Worm (Caenorhabditis elegans): ENCODE data around the gene ugt-38.
A peak's percentile ranks its signal among the peaks of the same experiment; 100 is the strongest.

The ugt-38 gene

DNA sequence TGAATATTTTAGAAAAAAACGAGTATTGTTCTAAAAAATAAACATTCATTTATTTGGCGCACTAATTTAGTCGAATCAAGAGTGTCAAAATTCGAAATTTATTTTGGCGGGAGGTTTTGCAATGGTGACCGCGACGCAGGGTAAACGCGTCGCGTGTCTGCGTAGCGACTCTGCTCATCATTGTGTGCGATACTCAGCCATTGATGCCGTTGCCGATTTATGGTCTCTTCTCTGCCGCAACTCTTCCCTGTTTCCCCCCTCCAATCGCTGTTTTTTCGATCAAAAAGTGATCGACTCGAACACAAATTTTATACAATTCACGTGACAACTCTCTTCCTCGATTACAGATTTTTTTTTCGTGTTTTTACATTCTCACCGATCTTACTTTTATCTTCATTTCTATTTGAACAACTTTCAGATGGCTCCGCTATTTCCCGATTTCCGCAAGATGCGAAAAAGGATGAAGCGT lies 49.3 kb upstream of the ugt-38 start, which contains the start of gene F09G2.2 (continued):
- no peak for TF ChIP-seq nhr-27 (tag; optimal IDR thresholded peaks at IDR 0.05)
- peak; percentile 96 for TF ChIP-seq attf-5 (GFP tag; optimal IDR thresholded peaks at IDR 0.05)
- TF ChIP-seq snpc-3.4 (tag; optimal IDR thresholded peaks at IDR 0.05): peak; percentile 88
- TF ChIP-seq gei-17 (GFP tag; optimal IDR thresholded peaks at IDR 0.05): peak; percentile 42
- TF ChIP-seq ztf-28 (GFP tag; IDR thresholded peaks at IDR 0.05): 0 out of 2 replicates have a peak, but pooled peaks have one; percentile 6
- no peak for TF ChIP-seq F10E7.11 (tag; optimal IDR thresholded peaks at IDR 0.05)
- peak; percentile 90 for TF ChIP-seq zfh-2 (GFP tag; conservative IDR thresholded peaks at IDR 0.05)
- peak; percentile 33 for TF ChIP-seq chd-7 (tag; optimal IDR thresholded peaks at IDR 0.05)
- peak; percentile 85 for TF ChIP-seq mcd-1 (GFP tag; IDR thresholded peaks at IDR 0.05)
- no peak for TF ChIP-seq attf-6 (GFP tag; IDR thresholded peaks at IDR 0.05)
- TF ChIP-seq F57C9.4 (tag; optimal IDR thresholded peaks at IDR 0.05): no peak
- no peak for TF ChIP-seq Y56A3A.18 (GFP tag; IDR thresholded peaks at IDR 0.05)
- TF ChIP-seq ztf-3 (GFP tag; optimal IDR thresholded peaks at IDR 0.05): no peak
- TF ChIP-seq nfyb-1 (GFP tag; IDR thresholded peaks at IDR 0.05): peak; percentile 92
- 0 out of 2 replicates have a peak, but pooled peaks have one; percentile 10 for TF ChIP-seq Y53F4B.3 (GFP tag; IDR thresholded peaks at IDR 0.05)
- peak; percentile 84 for TF ChIP-seq B0336.3 (GFP tag; IDR thresholded peaks at IDR 0.05)
- TF ChIP-seq zim-3 (tag; optimal IDR thresholded peaks at IDR 0.05): no peak
- TF ChIP-seq tlf-1 (GFP tag; optimal IDR thresholded peaks at IDR 0.05): peak; percentile 84
- TF ChIP-seq unc-62 (GFP tag; optimal IDR thresholded peaks at IDR 0.05): peak; percentile 13
- TF ChIP-seq Y95B8A.8 (GFP tag; IDR thresholded peaks at IDR 0.05): peak; percentile 84
- peak; percentile 61 for TF ChIP-seq F23B12.7 (tag; optimal IDR thresholded peaks at IDR 0.05; ENCODE audit: insufficient read depth)
- peak; percentile 86 for TF ChIP-seq lin-40 (tag; optimal IDR thresholded peaks at IDR 0.05)
- TF ChIP-seq K11D2.4 (GFP tag; IDR thresholded peaks at IDR 0.05): peak; percentile 72
- TF ChIP-seq ceh-27 (GFP tag; optimal IDR thresholded peaks at IDR 0.05): peak; percentile 88
- peak; percentile 100 for TF ChIP-seq madf-3 (GFP tag; IDR thresholded peaks at IDR 0.05)
- TF ChIP-seq atf-7 (tag; optimal IDR thresholded peaks at IDR 0.05): peak; percentile 14
- TF ChIP-seq lag-1 (GFP tag; IDR thresholded peaks at IDR 0.05): no peak
- TF ChIP-seq ztf-25 (GFP tag; IDR thresholded peaks at IDR 0.05): 0 out of 2 replicates have a peak, but pooled peaks have one; percentile 40
- TF ChIP-seq fkh-3 (tag; optimal IDR thresholded peaks at IDR 0.05): no peak
- no peak for TF ChIP-seq ccch-3 (GFP tag; optimal IDR thresholded peaks at IDR 0.05)
- TF ChIP-seq B0019.2 (GFP tag; conservative IDR thresholded peaks at IDR 0.05): 0 out of 2 replicates have a peak, but pooled peaks have one; percentile 53
- TF ChIP-seq lin-35 (GFP tag; optimal IDR thresholded peaks at IDR 0.05): peak; percentile 3 to 93 (median 10)
- TF ChIP-seq lsl-1 (GFP tag; optimal IDR thresholded peaks at IDR 0.05): peak; percentile 80
- no peak; the same call in 1 of the 2 replicates for TF ChIP-seq C06A6.2 (GFP tag; conservative IDR thresholded peaks at IDR 0.05)
- peak; percentile 66 for TF ChIP-seq athp-1 (tag; optimal IDR thresholded peaks at IDR 0.05)
- no peak for TF ChIP-seq bed-2 (GFP tag; IDR thresholded peaks at IDR 0.05)
- TF ChIP-seq D2030.7 (GFP tag; IDR thresholded peaks at IDR 0.05): peak; percentile 88
- peak; percentile 96 for TF ChIP-seq dox-1 (GFP tag; IDR thresholded peaks at IDR 0.05)
- TF ChIP-seq hmg-20 (GFP tag; IDR thresholded peaks at IDR 0.05): 0 out of 2 replicates have a peak, but pooled peaks have one; percentile 48
- peak; percentile 68 for TF ChIP-seq ZK185.1 (tag; optimal IDR thresholded peaks at IDR 0.05; ENCODE audit: poor library complexity, severe bottlenecking)
- no peak for TF ChIP-seq hlh-12 (tag; optimal IDR thresholded peaks at IDR 0.05)
- TF ChIP-seq F22D6.2 (tag; optimal IDR thresholded peaks at IDR 0.05): peak; percentile 57
- peak; percentile 58 for TF ChIP-seq egrh-3 (GFP tag; IDR thresholded peaks at IDR 0.05)
- peak; percentile 2 for TF ChIP-seq ztf-22 (GFP tag; optimal IDR thresholded peaks at IDR 0.05)
- TF ChIP-seq cebp-2 (GFP tag; IDR thresholded peaks at IDR 0.05): no peak
- TF ChIP-seq sdz-38 (tag; optimal IDR thresholded peaks at IDR 0.05): no peak
- no peak for TF ChIP-seq nhr-179 (tag; optimal IDR thresholded peaks at IDR 0.05)
- no peak for TF ChIP-seq F55B11.4 (tag; optimal IDR thresholded peaks at IDR 0.05; ENCODE audit: borderline replicate concordance, insufficient read depth)
